Worm (Caenorhabditis elegans) whole organism, young adult: Measurements from ENCODE around the gene R10E9.3.

Experiments
- D2030.7 ChIP-seq: fragments of 200-800 bp; sonication (Bioruptor generic); IDR thresholded peaks from 2 replicates; pipeline ENCODE4 v1.3.6; 2022; ENCODE audit warnings: missing genetic modification reagents, missing genetic modification characterization, missing compliant biosample characterization
- F23B12.7 ChIP-seq: sonication (generic microtip); optimal IDR thresholded peaks from 2 replicates; lab custom pipeline; 2017; ENCODE audit warnings: missing genetic modification characterization, mild to moderate bottlenecking, missing compliant biosample characterization, antibody characterized with exemption, moderate library complexity; ENCODE audit not compliant: insufficient read depth
- K12H6.12 ChIP-seq: fragments of 200-800 bp; sonication (Bioruptor generic); optimal IDR thresholded peaks from 2 replicates; lab custom pipeline; 2018; ENCODE audit warnings: mild to moderate bottlenecking, missing genetic modification characterization, missing compliant biosample characterization
- T26A5.8 ChIP-seq: sonication (generic microtip); optimal IDR thresholded peaks from 2 replicates; lab custom pipeline; 2016; ENCODE audit warnings: missing genetic modification characterization, missing compliant biosample characterization
- Y53G8AR.9 ChIP-seq: fragments of 200-800 bp; sonication (Bioruptor generic); conservative IDR thresholded peaks from 2 replicates; pipeline ENCODE4 v1.3.6; 2022; ENCODE audit warnings: missing genetic modification reagents, missing genetic modification characterization, missing compliant biosample characterization
- akir-1 ChIP-seq: fragments of 200-800 bp; sonication (Bioruptor generic); optimal IDR thresholded peaks from 2 replicates; lab custom pipeline; 2018; ENCODE audit warnings: mild to moderate bottlenecking, missing genetic modification characterization, moderate library complexity, missing compliant biosample characterization
- aptf-3 ChIP-seq: fragments of 200-800 bp; sonication (Bioruptor generic); IDR thresholded peaks from 2 replicates; pipeline ENCODE4 v1.3.6; 2022; ENCODE audit warnings: missing genetic modification characterization, missing compliant biosample characterization
- athp-1 ChIP-seq: sonication (generic microtip); optimal IDR thresholded peaks from 2 replicates; lab custom pipeline; 2017; ENCODE audit warnings: mild to moderate bottlenecking, missing genetic modification characterization, missing compliant biosample characterization
- ceh-100 ChIP-seq: fragments of 200-800 bp; sonication (Bioruptor generic); IDR thresholded peaks from 2 replicates; pipeline ENCODE4 v1.3.6; 2022; ENCODE audit warnings: missing genetic modification reagents, missing genetic modification characterization, missing compliant biosample characterization
- ceh-79 ChIP-seq: sonication (generic microtip); optimal IDR thresholded peaks from 2 replicates; lab custom pipeline; 2017; ENCODE audit warnings: mild to moderate bottlenecking, missing genetic modification characterization, missing compliant biosample characterization
- chd-7 ChIP-seq: sonication (generic microtip); optimal IDR thresholded peaks from 2 replicates; lab custom pipeline; 2016; ENCODE audit warnings: mild to moderate bottlenecking, missing genetic modification characterization, moderate library complexity, missing compliant biosample characterization
- dpl-1 ChIP-seq: fragments of 150-350 bp; optimal IDR thresholded peaks from 2 replicates; lab custom pipeline; 2014; ENCODE audit warnings: missing biosample characterization, missing genetic modification reagents, missing genetic modification characterization
- egl-18 ChIP-seq: fragments of 200-800 bp; sonication (Bioruptor generic); IDR thresholded peaks from 2 replicates; pipeline ENCODE4 v1.3.6; 2022; ENCODE audit warnings: missing genetic modification reagents, missing genetic modification characterization, missing compliant biosample characterization
- him-1 ChIP-seq: sonication (generic microtip); optimal IDR thresholded peaks from 2 replicates; lab custom pipeline; 2016; ENCODE audit warnings: missing genotype, missing genetic modification reagents, missing genetic modification characterization, missing compliant biosample characterization
- hmg-1.2 ChIP-seq: fragments of 200-800 bp; sonication (Bioruptor generic); IDR thresholded peaks from 2 replicates; pipeline ENCODE4 v1.3.6; 2022; ENCODE audit warnings: missing genetic modification reagents, missing genetic modification characterization, missing compliant biosample characterization
- hrde-1 ChIP-seq: sonication (generic microtip); optimal IDR thresholded peaks from 2 replicates; lab custom pipeline; 2016; ENCODE audit warnings: missing genetic modification characterization, mild to moderate bottlenecking, missing compliant biosample characterization, moderate library complexity, missing genotype, missing genetic modification reagents, borderline replicate concordance
- lin-26 ChIP-seq: fragments of 200-800 bp; sonication (Bioruptor generic); IDR thresholded peaks from 2 replicates; pipeline ENCODE4 v1.3.6; 2022; ENCODE audit warnings: missing genetic modification reagents, missing genetic modification characterization, missing compliant biosample characterization
- lin-35 ChIP-seq, 3 experiments: fragments of 150-350 bp in 2 of 3; sonication (generic microtip) in 1 of 3; optimal IDR thresholded peaks; 2 replicates each; lab custom pipeline; 2014 to 2018; ENCODE audit warnings: missing biosample characterization in 3 of 3, missing genetic modification characterization in 3 of 3, missing genetic modification reagents in 3 of 3
- lsy-27 ChIP-seq: sonication (generic microtip); optimal IDR thresholded peaks from 2 replicates; lab custom pipeline; 2017; ENCODE audit warnings: missing genetic modification characterization, mild to moderate bottlenecking, missing compliant biosample characterization, antibody characterized with exemption, missing genotype, borderline replicate concordance; ENCODE audit not compliant: insufficient read depth
- madf-10 ChIP-seq: sonication (generic microtip); optimal IDR thresholded peaks from 2 replicates; lab custom pipeline; 2016; ENCODE audit warnings: mild to moderate bottlenecking, missing genetic modification characterization, missing compliant biosample characterization
- madf-6 ChIP-seq: fragments of 200-800 bp; sonication (Bioruptor generic); IDR thresholded peaks from 2 replicates; pipeline ENCODE4 v1.3.6; 2022; ENCODE audit warnings: missing genetic modification reagents, missing genetic modification characterization, missing compliant biosample characterization
- nfyb-1 ChIP-seq: fragments of 200-800 bp; sonication (Bioruptor generic); IDR thresholded peaks from 2 replicates; pipeline ENCODE4 v1.3.6; 2022; ENCODE audit warnings: missing genetic modification reagents, missing genetic modification characterization, missing compliant biosample characterization
- nhr-80 ChIP-seq: sonication (generic microtip); optimal IDR thresholded peaks from 2 replicates; lab custom pipeline; 2016; ENCODE audit warnings: missing genetic modification characterization, missing compliant biosample characterization
- nhr-90 ChIP-seq: sonication (generic microtip); optimal IDR thresholded peaks from 2 replicates; lab custom pipeline; 2016; ENCODE audit warnings: missing genotype, mild to moderate bottlenecking, missing genetic modification characterization, missing compliant biosample characterization
- pha-4 ChIP-seq: fragments of 150-350 bp; sonication (generic microtip); optimal IDR thresholded peaks from 2 replicates; lab custom pipeline; 2014; ENCODE audit warnings: missing biosample characterization, missing genetic modification reagents, missing genetic modification characterization
- rec-8 ChIP-seq, 2 experiments: sonication (generic microtip); optimal IDR thresholded peaks; 2 replicates each; lab custom pipeline; 2016; ENCODE audit warnings: mild to moderate bottlenecking in 2 of 2, missing genetic modification characterization in 2 of 2, missing genetic modification reagents in 2 of 2, missing genotype in 2 of 2, missing biosample characterization in 1 of 2, missing compliant biosample characterization in 1 of 2, moderate library complexity in 1 of 2
- repo-1 ChIP-seq: sonication (generic microtip); optimal IDR thresholded peaks from 2 replicates; lab custom pipeline; 2017; ENCODE audit warnings: mild to moderate bottlenecking, missing genetic modification characterization, missing compliant biosample characterization
- sea-2 ChIP-seq: fragments of 200-800 bp; sonication (Bioruptor generic); IDR thresholded peaks from 2 replicates; pipeline ENCODE4 v1.3.6; 2022; ENCODE audit warnings: missing genetic modification characterization, missing compliant biosample characterization
- snpc-1.1 ChIP-seq: sonication (generic microtip); optimal IDR thresholded peaks from 2 replicates; lab custom pipeline; 2017; ENCODE audit warnings: missing genetic modification characterization, mild to moderate bottlenecking, missing compliant biosample characterization, antibody characterized with exemption, moderate library complexity, missing genotype, missing genetic modification reagents; ENCODE audit not compliant: insufficient read depth
- tbp1 ChIP-seq: fragments of 200-800 bp; sonication (Bioruptor generic); optimal IDR thresholded peaks from 2 replicates; lab custom pipeline; 2018; ENCODE audit warnings: mild to moderate bottlenecking, missing genetic modification characterization, missing compliant biosample characterization
- tlf-1 ChIP-seq: fragments of 200-800 bp; sonication (Bioruptor generic); optimal IDR thresholded peaks from 2 replicates; lab custom pipeline; 2018; ENCODE audit warnings: mild to moderate bottlenecking, missing genetic modification characterization, missing compliant biosample characterization
- unc-62 ChIP-seq: fragments of 150-350 bp; optimal IDR thresholded peaks from 2 replicates; lab custom pipeline; 2014; ENCODE audit warnings: missing biosample characterization, missing genetic modification reagents, missing genetic modification characterization
- ztf-28 ChIP-seq: fragments of 200-800 bp; sonication (Bioruptor generic); IDR thresholded peaks from 2 replicates; pipeline ENCODE4 v1.3.6; 2022; ENCODE audit warnings: missing genetic modification reagents, missing genetic modification characterization, missing compliant biosample characterization
- ztf-3 ChIP-seq: fragments of 200-800 bp; sonication (Bioruptor generic); optimal IDR thresholded peaks from 2 replicates; lab custom pipeline; 2018; ENCODE audit warnings: mild to moderate bottlenecking, missing genetic modification characterization, missing compliant biosample characterization

R10E9.3 gene

DNA sequence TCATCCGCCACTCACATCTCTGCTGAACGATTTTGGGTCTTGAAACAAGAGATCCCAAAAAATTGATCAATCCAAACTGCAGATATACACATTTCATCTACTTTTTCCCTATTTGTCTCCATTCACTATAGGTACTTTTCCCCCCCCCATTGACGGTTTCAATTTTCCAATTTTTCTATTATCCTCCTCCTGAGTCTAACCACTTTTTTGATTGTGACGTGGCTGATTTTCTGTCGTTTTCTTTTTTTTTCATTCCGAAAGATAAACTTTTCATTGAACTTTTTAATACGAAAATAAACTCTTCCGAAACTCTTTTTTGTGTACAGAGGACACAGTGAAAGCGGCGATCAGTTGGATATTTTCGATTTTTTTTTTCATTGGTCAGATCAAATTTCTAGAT is 2.2 kb upstream of the R10E9.3 start:
- TF ChIP-seq snpc-1.1 (tag; lab: Kevin White, UChicago) = no peak
- TF ChIP-seq lsy-27 (tag; lab: Kevin White, UChicago) = no peak
- TF ChIP-seq nhr-80 (tag; lab: Kevin White, UChicago) = no peak
- TF ChIP-seq athp-1 (tag; lab: Kevin White, UChicago) = no peak
- TF ChIP-seq madf-10 (tag; lab: Kevin White, UChicago) = no peak
- TF ChIP-seq him-1 (tag; lab: Kevin White, UChicago) = no peak
- no peak for TF ChIP-seq tbp1 (GFP tag; lab: Kevin White, UChicago)
- no peak for TF ChIP-seq ceh-100 (GFP tag; lab: Robert Waterston, UW)
- TF ChIP-seq pha-4 = no peak
- TF ChIP-seq unc-62 (GFP tag; lab: Kevin White, UChicago) = no peak
- TF ChIP-seq lin-35 (GFP tag; optimal IDR thresholded peaks at IDR 0.05; lab: Kevin White, UChicago) = no peak
- no peak for TF ChIP-seq akir-1 (GFP tag; lab: Kevin White, UChicago)

DNA sequence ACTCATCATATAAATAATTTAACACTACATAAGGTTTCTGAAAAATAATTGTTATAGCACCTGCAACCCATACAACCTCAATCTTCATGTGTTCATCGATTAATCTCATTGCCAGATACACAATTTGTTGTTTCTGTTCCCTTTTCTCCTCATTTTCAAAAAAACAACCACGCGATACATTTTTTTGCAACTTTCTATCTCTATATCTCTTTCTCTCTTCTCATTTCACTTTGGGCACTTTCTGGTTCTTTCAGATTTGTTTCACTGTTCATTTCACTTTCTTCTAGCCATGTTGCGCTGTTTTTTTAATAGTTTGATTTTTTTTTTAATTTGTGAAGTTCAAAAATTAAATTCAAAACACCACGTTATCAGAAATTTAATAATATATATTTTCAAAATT is 815 bp upstream of the R10E9.3 start:
- no peak for TF ChIP-seq Y53G8AR.9 (GFP tag; lab: Robert Waterston, UW)
- no peak for TF ChIP-seq ztf-28 (GFP tag; lab: Robert Waterston, UW)
- no peak for TF ChIP-seq nhr-90
- TF ChIP-seq, all 124 proteins: peak for 0

DNA sequence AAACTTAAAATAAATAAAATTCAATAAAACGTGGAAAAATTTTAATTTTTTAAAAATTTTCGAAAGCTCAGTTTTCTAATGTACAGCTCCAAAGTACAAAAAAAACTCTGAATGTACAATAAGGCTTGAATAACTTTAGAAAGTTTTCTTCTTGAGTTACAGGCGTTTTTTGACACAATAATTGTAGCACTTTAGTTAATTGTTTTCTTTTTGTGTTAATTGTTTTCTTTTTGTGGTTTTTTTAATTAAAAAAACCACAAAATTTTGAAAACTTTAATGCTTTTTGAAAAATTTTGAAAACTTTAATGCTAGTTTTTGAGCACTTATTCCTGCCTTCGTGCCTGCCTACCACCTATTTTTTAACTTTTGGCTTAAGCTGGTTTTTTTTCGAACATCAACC is 4.2 kb downstream of the R10E9.3 start, which contains the start of gene R10E9.2:
Gene R10E9.2, minus strand, starts transcription at position 101 of the 400 bp plus-strand sequence.
- TF ChIP-seq repo-1 (tag; lab: Kevin White, UChicago) (no peak), egl-18 (GFP tag; lab: Robert Waterston, UW) (no peak), ztf-3 (GFP tag; lab: Kevin White, UChicago) (no peak), T26A5.8 (tag; lab: Kevin White, UChicago) (no peak), F23B12.7 (tag; lab: Kevin White, UChicago) (no peak), aptf-3 (GFP tag; lab: Robert Waterston, UW) (no peak), chd-7 (tag; lab: Kevin White, UChicago) (no peak), lin-35 (GFP tag; optimal IDR thresholded peaks at IDR 0.05; lab: Kevin White, UChicago) (no peak), ceh-79 (tag; lab: Kevin White, UChicago) (no peak), madf-10 (tag; lab: Kevin White, UChicago) (no peak), madf-6 (GFP tag; lab: Robert Waterston, UW) (no peak), rec-8 (tag; optimal IDR thresholded peaks at IDR 0.05; lab: Kevin White, UChicago) (no peak), D2030.7 (GFP tag; lab: Robert Waterston, UW) (no peak), nfyb-1 (GFP tag; lab: Robert Waterston, UW) (no peak), hmg-1.2 (no peak), K12H6.12 (no peak), sea-2 (GFP tag; lab: Robert Waterston, UW) (no peak)

DNA sequence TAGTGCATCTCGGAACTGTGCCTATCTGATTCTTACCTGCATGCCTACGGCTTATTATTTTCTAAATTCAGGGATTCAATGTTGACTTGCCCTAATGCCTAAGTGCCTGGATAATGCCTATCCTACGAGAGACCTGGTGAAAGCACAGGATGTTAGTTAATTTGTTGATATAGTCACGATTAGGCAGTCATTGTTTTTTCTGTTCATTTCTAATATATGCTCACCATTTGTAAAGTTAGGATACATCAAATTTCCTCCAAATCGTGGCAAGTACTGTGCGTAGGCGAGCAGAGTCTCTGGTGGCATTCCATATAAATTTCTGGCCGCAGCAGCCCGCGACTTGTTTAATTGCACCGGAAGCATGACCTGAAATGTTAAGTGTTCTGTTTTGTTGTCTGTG is 6.1 kb downstream of the R10E9.3 start:
- no peak for TF ChIP-seq lin-26 (GFP tag; lab: Robert Waterston, UW)
- no peak for TF ChIP-seq hrde-1 (tag; lab: Kevin White, UChicago)
- TF ChIP-seq tlf-1 (GFP tag; lab: Kevin White, UChicago) = no peak
- no peak for TF ChIP-seq dpl-1 (GFP tag; lab: Kevin White, UChicago)
